Fruit fly (Drosophila melanogaster): ENCODE data around the gene CG11666.
A peak's percentile ranks its signal among the peaks of the same experiment; 100 is the strongest.

The CG11666 gene

dm6 chrX:21027929-21028575 lies 43.6 kb downstream of the CG11666 start, which contains the start of gene CG1532 (continued):
- no peak for TF ChIP-seq Bdp1 (GFP tag; optimal IDR thresholded peaks at IDR 0.05)
- TF ChIP-seq tna (GFP tag; IDR thresholded peaks at IDR 0.05; ENCODE audit: partially characterized antibody), result peak; percentile 35; the same call in 1 of the 2 replicates
- TF ChIP-seq Scr (GFP tag; IDR thresholded peaks at IDR 0.05; ENCODE audit: partially characterized antibody), result peak; percentile 56
- TF ChIP-seq D (optimal IDR thresholded peaks at IDR 0.05), result no peak
- TF ChIP-seq D (GFP tag; optimal IDR thresholded peaks at IDR 0.05), result no peak
- TF ChIP-seq CG10366 (GFP tag; IDR thresholded peaks at IDR 0.05), result no peak
- TF ChIP-seq gce (GFP tag; IDR thresholded peaks at IDR 0.05), result no peak
- no peak for TF ChIP-seq CG10654 (GFP tag; optimal IDR thresholded peaks at IDR 0.05)
- TF ChIP-seq twi (tag; optimal IDR thresholded peaks at IDR 0.05), result no peak
- no peak for TF ChIP-seq CG8281 (tag; optimal IDR thresholded peaks at IDR 0.05)
- no peak for TF ChIP-seq CG1647 (GFP tag; optimal IDR thresholded peaks at IDR 0.05)
- TF ChIP-seq chinmo (GFP tag; IDR thresholded peaks at IDR 0.05; ENCODE audit: partially characterized antibody), result 0 out of 4 replicates have a peak, but pooled peaks have one; percentile 58
- no peak for TF ChIP-seq CG4617 (GFP tag; optimal IDR thresholded peaks at IDR 0.05; ENCODE audit: borderline replicate concordance)
- no peak for TF ChIP-seq CG33213 (GFP tag; optimal IDR thresholded peaks at IDR 0.05)
- TF ChIP-seq tgo (GFP tag; IDR thresholded peaks at IDR 0.05), result no peak
- TF ChIP-seq CG14050 (GFP tag; IDR thresholded peaks at IDR 0.05), result no peak
- no peak for TF ChIP-seq CG12942 (GFP tag; optimal IDR thresholded peaks at IDR 0.05)
- TF ChIP-seq Aef1 (GFP tag; IDR thresholded peaks at IDR 0.05), result no peak
- no peak; the same call in 1 of the 2 replicates for TF ChIP-seq ato (GFP tag; IDR thresholded peaks at IDR 0.05; ENCODE audit: partially characterized antibody)
- TF ChIP-seq CG18764 (GFP tag; optimal IDR thresholded peaks at IDR 0.05), result no peak
- TF ChIP-seq al (GFP tag; IDR thresholded peaks at IDR 0.05), result no peak
- TF ChIP-seq fu2 (GFP tag; optimal IDR thresholded peaks at IDR 0.05), result no peak
- no peak for TF ChIP-seq CG3995 (GFP tag; optimal IDR thresholded peaks at IDR 0.05)
- TF ChIP-seq vnd (GFP tag; IDR thresholded peaks at IDR 0.05; ENCODE audit: partially characterized antibody), result no peak
- no peak for TF ChIP-seq abd-A (tag; optimal IDR thresholded peaks at IDR 0.05)
- no peak for TF ChIP-seq CG3407 (GFP tag; optimal IDR thresholded peaks at IDR 0.05)
- no peak for TF ChIP-seq lola (GFP tag; optimal IDR thresholded peaks at IDR 0.05)
- no peak for TF ChIP-seq HHEX (GFP tag; optimal IDR thresholded peaks at IDR 0.05)
- TF ChIP-seq CG34376 (GFP tag; optimal IDR thresholded peaks at IDR 0.05), result peak; percentile 35
- TF ChIP-seq CG17186 (GFP tag; optimal IDR thresholded peaks at IDR 0.05), result no peak
- peak; percentile 26 for TF ChIP-seq caup (GFP tag; optimal IDR thresholded peaks at IDR 0.05; ENCODE audit: severe bottlenecking)
- TF ChIP-seq CG10543 (GFP tag; optimal IDR thresholded peaks at IDR 0.05), result peak; percentile 45
- TF ChIP-seq CG15601 (tag; optimal IDR thresholded peaks at IDR 0.05), result no peak
- TF ChIP-seq Lhr (GFP tag; optimal IDR thresholded peaks at IDR 0.05), result peak; percentile 15
- peak; percentile 6 for TF ChIP-seq CG18262 (tag; optimal IDR thresholded peaks at IDR 0.05)
- no peak for TF ChIP-seq CG15073 (GFP tag; optimal IDR thresholded peaks at IDR 0.05)
- TF ChIP-seq CG11723 (GFP tag; optimal IDR thresholded peaks at IDR 0.05), result no peak
- TF ChIP-seq br (optimal IDR thresholded peaks at IDR 0.05), result no peak
- TF ChIP-seq Dref (GFP tag; IDR thresholded peaks at IDR 0.05), result peak; percentile 60
- TF ChIP-seq wek (GFP tag; optimal IDR thresholded peaks at IDR 0.05), result no peak
- no peak for TF ChIP-seq CG30403 (GFP tag; optimal IDR thresholded peaks at IDR 0.05)
- TF ChIP-seq CG2875 (GFP tag; optimal IDR thresholded peaks at IDR 0.05), result no peak
- TF ChIP-seq CG6854 (GFP tag; optimal IDR thresholded peaks at IDR 0.05), result no peak
- TF ChIP-seq Lim3 (GFP tag; IDR thresholded peaks at IDR 0.05), result no peak
- TF ChIP-seq amos (GFP tag; IDR thresholded peaks at IDR 0.05; ENCODE audit: partially characterized antibody), result peak; percentile 51; the same call in 1 of the 2 replicates
- no peak for TF ChIP-seq dmrt99B (tag; optimal IDR thresholded peaks at IDR 0.05)
- TF ChIP-seq MTF-1 (GFP tag; optimal IDR thresholded peaks at IDR 0.05; ENCODE audit: borderline replicate concordance), result peak; percentile 14
- no peak for TF ChIP-seq CG7987 (GFP tag; optimal IDR thresholded peaks at IDR 0.05)
- TF ChIP-seq CG15011 (GFP tag; optimal IDR thresholded peaks at IDR 0.05), result no peak
